Worm (Caenorhabditis elegans) whole organism, L3 larva: ENCODE results near the gene math-1.
A peak's percentile ranks its signal among the peaks of the same experiment; 100 is the strongest.
"Not testable (repeated sequence)": the region's sequence is repeated elsewhere in the genome, so short reads cannot be mapped to it uniquely, and the experiment has no call there.

Experiments used
- R02D3.7 ChIP-seq: fragments of 150-350 bp; optimal IDR thresholded peaks from 2 replicates; lab custom pipeline; 2014; ENCODE audit warnings: missing biosample characterization, missing genetic modification characterization
- ZK546.5 ChIP-seq: sonication (generic microtip); optimal IDR thresholded peaks from 2 replicates; lab custom pipeline; 2017; ENCODE audit warnings: missing biosample characterization, missing genetic modification characterization
- aly-2 ChIP-seq: fragments of 150-350 bp; optimal IDR thresholded peaks from 2 replicates; lab custom pipeline; 2014; ENCODE audit warnings: missing biosample characterization, missing genetic modification characterization
- ama-1 ChIP-seq: fragments of 150-350 bp; optimal IDR thresholded peaks from 2 replicates; lab custom pipeline; 2018
- ceh-28 ChIP-seq: fragments of 150-350 bp; optimal IDR thresholded peaks from 2 replicates; lab custom pipeline; 2014; ENCODE audit warnings: missing biosample characterization, missing genetic modification reagents, missing genetic modification characterization
- ceh-82 ChIP-seq: fragments of 150-350 bp; optimal IDR thresholded peaks from 2 replicates; lab custom pipeline; 2014; ENCODE audit warnings: missing biosample characterization, missing genetic modification characterization
- daf-12 ChIP-seq: fragments of 150-350 bp; optimal IDR thresholded peaks from 2 replicates; lab custom pipeline; 2014; ENCODE audit warnings: missing biosample characterization, missing genetic modification reagents, missing genetic modification characterization
- egl-5 ChIP-seq: fragments of 150-350 bp; optimal IDR thresholded peaks from 2 replicates; lab custom pipeline; 2017; ENCODE audit warnings: missing biosample characterization, missing genetic modification reagents, missing genetic modification characterization, inconsistent platforms
- elt-3 ChIP-seq, 3 experiments: fragments of 150-350 bp in 1 of 3; sonication (generic microtip) in 2 of 3; optimal IDR thresholded peaks; 2 replicates in 2 of 3; 4 replicates in 1 of 3; lab custom pipeline; 2014 to 2017; ENCODE audit warnings: missing biosample characterization in 3 of 3, missing genetic modification characterization in 3 of 3
- fkh-10 ChIP-seq: sonication (generic microtip); optimal IDR thresholded peaks from 2 replicates; lab custom pipeline; 2017; ENCODE audit warnings: missing biosample characterization, missing genetic modification reagents, missing genetic modification characterization
- fkh-2 ChIP-seq: fragments of 150-350 bp; optimal IDR thresholded peaks from 2 replicates; lab custom pipeline; 2014; ENCODE audit warnings: missing biosample characterization, missing genetic modification reagents, missing genetic modification characterization
- fos-1 ChIP-seq: fragments of 150-350 bp; optimal IDR thresholded peaks from 2 replicates; lab custom pipeline; 2014; ENCODE audit warnings: missing biosample characterization, missing genetic modification characterization
- hmg-11 ChIP-seq: sonication (generic microtip); optimal IDR thresholded peaks from 2 replicates; lab custom pipeline; 2016; ENCODE audit warnings: missing genetic modification characterization, missing compliant biosample characterization
- jun-1 ChIP-seq: fragments of 150-350 bp; optimal IDR thresholded peaks from 2 replicates; lab custom pipeline; 2014; ENCODE audit warnings: missing biosample characterization, missing genetic modification reagents, missing genetic modification characterization
- lin-39 ChIP-seq: fragments of 150-350 bp; optimal IDR thresholded peaks from 2 replicates; lab custom pipeline; 2018; ENCODE audit warnings: missing biosample characterization, missing genetic modification reagents, missing genetic modification characterization
- lsy-12 ChIP-seq: sonication (generic microtip); optimal IDR thresholded peaks from 2 replicates; lab custom pipeline; 2016; ENCODE audit warnings: mild to moderate bottlenecking, missing genetic modification characterization, missing compliant biosample characterization
- mdl-1 ChIP-seq: fragments of 150-350 bp; optimal IDR thresholded peaks from 2 replicates; lab custom pipeline; 2014; ENCODE audit warnings: missing biosample characterization, missing genetic modification characterization
- mml-1 ChIP-seq: fragments of 150-350 bp; sonication (generic microtip); optimal IDR thresholded peaks from 3 replicates; lab custom pipeline; 2014; ENCODE audit warnings: missing biosample characterization, missing genetic modification characterization
- nfya-1 ChIP-seq: sonication (generic microtip); optimal IDR thresholded peaks from 2 replicates; lab custom pipeline; 2017; ENCODE audit warnings: missing genetic modification characterization, mild to moderate bottlenecking, missing compliant biosample characterization, antibody characterized with exemption, moderate library complexity; ENCODE audit not compliant: insufficient read depth
- nhr-11 ChIP-seq: fragments of 150-350 bp; optimal IDR thresholded peaks from 2 replicates; lab custom pipeline; 2014; ENCODE audit warnings: missing biosample characterization, missing genetic modification characterization
- nhr-12 ChIP-seq: fragments of 150-350 bp; optimal IDR thresholded peaks from 2 replicates; lab custom pipeline; 2014; ENCODE audit warnings: missing biosample characterization, missing genetic modification characterization
- nhr-23 ChIP-seq: fragments of 150-350 bp; optimal IDR thresholded peaks from 2 replicates; lab custom pipeline; 2014; ENCODE audit warnings: missing biosample characterization, missing genetic modification reagents, missing genetic modification characterization
- nhr-25 ChIP-seq: sonication (generic microtip); optimal IDR thresholded peaks from 2 replicates; lab custom pipeline; 2017; ENCODE audit warnings: missing biosample characterization, missing genetic modification characterization
- nhr-28 ChIP-seq: fragments of 150-350 bp; optimal IDR thresholded peaks from 2 replicates; lab custom pipeline; 2014; ENCODE audit warnings: missing biosample characterization, missing genetic modification characterization
- nhr-43 ChIP-seq: sonication (generic microtip); optimal IDR thresholded peaks from 2 replicates; lab custom pipeline; 2016; ENCODE audit warnings: mild to moderate bottlenecking, missing genetic modification characterization, missing compliant biosample characterization; ENCODE audit not compliant: poor library complexity, severe bottlenecking
- nhr-67 ChIP-seq: fragments of 150-350 bp; optimal IDR thresholded peaks from 2 replicates; lab custom pipeline; 2014; ENCODE audit warnings: missing biosample characterization, missing genetic modification characterization
- nhr-76 ChIP-seq: fragments of 150-350 bp; sonication (generic microtip); optimal IDR thresholded peaks from 5 replicates; lab custom pipeline; 2014; ENCODE audit warnings: missing biosample characterization, missing genetic modification characterization
- pha-4 ChIP-seq: fragments of 150-350 bp; optimal IDR thresholded peaks from 2 replicates; lab custom pipeline; 2014; ENCODE audit warnings: missing biosample characterization, missing genetic modification reagents, missing genetic modification characterization
- pqm-1 ChIP-seq: fragments of 150-350 bp; optimal IDR thresholded peaks from 2 replicates; lab custom pipeline; 2017; ENCODE audit warnings: missing biosample characterization, missing genetic modification characterization, inconsistent platforms
- sea-2 ChIP-seq: fragments of 150-350 bp; sonication (generic microtip); optimal IDR thresholded peaks from 4 replicates; lab custom pipeline; 2014; ENCODE audit warnings: missing biosample characterization, missing genetic modification reagents, missing genetic modification characterization
- skn-1 ChIP-seq: fragments of 150-350 bp; optimal IDR thresholded peaks from 2 replicates; lab custom pipeline; 2014; ENCODE audit warnings: missing biosample characterization, missing genetic modification characterization
- snpc-4 ChIP-seq: fragments of 150-350 bp; optimal IDR thresholded peaks from 2 replicates; lab custom pipeline; 2014; ENCODE audit warnings: missing biosample characterization, missing genetic modification characterization
- unc-62 ChIP-seq: fragments of 150-350 bp; sonication (generic microtip); optimal IDR thresholded peaks from 4 replicates; lab custom pipeline; 2014; ENCODE audit warnings: missing biosample characterization, missing genetic modification reagents, missing genetic modification characterization
- zag-1 ChIP-seq: fragments of 150-350 bp; optimal IDR thresholded peaks from 2 replicates; lab custom pipeline; 2014; ENCODE audit warnings: missing biosample characterization, missing genetic modification characterization
- ztf-11 ChIP-seq: fragments of 150-350 bp; optimal IDR thresholded peaks from 2 replicates; lab custom pipeline; 2014; ENCODE audit warnings: missing biosample characterization, missing genetic modification characterization
- ztf-4 ChIP-seq: fragments of 150-350 bp; optimal IDR thresholded peaks from 2 replicates; lab custom pipeline; 2014; ENCODE audit warnings: missing biosample characterization, missing genetic modification characterization

math-1 gene

DNA sequence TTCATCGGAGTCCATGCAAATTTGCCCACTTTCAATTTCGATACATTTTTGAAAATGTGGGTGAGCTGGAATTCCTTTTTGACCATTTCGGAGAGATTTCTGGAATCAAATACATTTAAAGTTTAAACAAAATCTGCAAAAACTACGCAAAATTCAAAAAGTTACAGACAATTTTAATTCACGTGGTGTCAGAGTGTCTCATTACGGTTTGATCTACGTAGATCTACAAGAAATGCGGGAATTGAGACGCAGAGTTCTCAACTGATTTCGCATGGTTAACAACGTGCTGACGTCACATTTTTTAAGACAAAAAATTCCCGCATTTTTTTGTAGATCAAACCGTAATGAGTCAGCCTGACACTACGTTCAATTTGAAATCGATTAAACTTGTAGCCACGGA is 19.9 kb downstream of the math-1 start, which contains the start of gene bath-21:
Gene bath-21, minus strand, starts transcription at position 101 of the 400 bp plus-strand sequence.
- TF ChIP-seq egl-5 (tag; lab: Kevin White, UChicago) = no peak
- no peak for TF ChIP-seq nhr-67
- TF ChIP-seq unc-62 = no peak
- TF ChIP-seq ZK546.5 (tag; lab: Kevin White, UChicago) = no peak
- no peak for TF ChIP-seq ceh-28 (tag; lab: Kevin White, UChicago)
- TF ChIP-seq fkh-2 (tag; lab: Kevin White, UChicago) = no peak
- TF ChIP-seq mml-1 (tag; lab: Kevin White, UChicago) = no peak
- TF ChIP-seq fos-1 (tag; lab: Kevin White, UChicago) = no peak
- TF ChIP-seq daf-12 = no peak
- no peak for TF ChIP-seq nhr-11 (tag; lab: Kevin White, UChicago)
- TF ChIP-seq lin-39 = no peak
- TF ChIP-seq pqm-1 (tag; lab: Kevin White, UChicago) = no peak
- TF ChIP-seq skn-1 (tag; lab: Kevin White, UChicago) = no peak
- no peak for TF ChIP-seq mdl-1 (tag; lab: Kevin White, UChicago)
- no peak for TF ChIP-seq nhr-12
- no peak for TF ChIP-seq ztf-11
- no peak for TF ChIP-seq zag-1 (tag; lab: Kevin White, UChicago)
- TF ChIP-seq nfya-1 (tag; lab: Kevin White, UChicago) = no peak
- TF ChIP-seq sea-2 (GFP tag; lab: Kevin White, UChicago) = no peak

DNA sequence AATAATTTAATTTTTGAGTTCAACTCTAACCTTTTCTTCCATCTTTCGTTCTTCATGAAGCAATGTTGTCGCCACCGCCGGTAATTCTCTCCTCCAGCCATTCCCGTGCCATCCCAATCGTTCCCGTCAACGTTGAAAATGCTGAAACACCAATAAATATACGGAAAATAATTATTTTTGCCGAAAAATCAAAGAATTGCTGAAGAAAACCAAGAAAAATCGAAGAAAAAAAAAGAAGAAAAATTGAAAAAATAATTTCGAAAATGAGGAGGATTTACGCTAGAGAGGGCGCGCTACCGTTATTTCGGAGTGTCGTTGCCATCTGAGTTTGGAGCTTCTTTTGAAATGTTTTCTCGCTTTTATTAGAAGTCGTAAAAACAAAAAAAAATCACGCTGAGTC is 22.9 kb downstream of the math-1 start, which contains the start of gene cya-2:
Gene cya-2, minus strand, starts transcription at position 101 of the 400 bp plus-strand sequence.
- TF ChIP-seq fkh-2, ztf-4, mdl-1 (tag; lab: Kevin White, UChicago): not testable (repeated sequence)

DNA sequence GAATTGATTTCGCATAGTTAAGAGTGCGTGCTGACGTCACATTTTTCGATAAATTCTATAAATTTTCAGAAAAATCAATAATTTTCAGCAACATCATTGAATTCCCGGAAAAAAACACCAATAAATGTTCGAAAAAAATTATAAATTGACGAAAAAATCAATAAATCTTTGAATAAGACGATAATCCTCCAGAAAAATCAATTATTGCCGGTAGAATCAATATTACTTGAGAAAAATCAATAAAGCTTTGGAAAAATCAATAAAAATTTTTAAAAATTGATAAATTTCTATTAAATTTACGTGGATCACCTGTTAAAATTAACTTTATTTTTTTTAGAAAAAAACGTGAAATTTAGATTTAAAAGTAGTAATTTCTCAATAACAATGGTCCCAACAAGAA is 32.6 kb downstream of the math-1 start:
- no peak for TF ChIP-seq nfya-1 (tag; lab: Kevin White, UChicago)
- TF ChIP-seq ama-1 = no peak
- TF ChIP-seq daf-12 = no peak
- no peak for TF ChIP-seq aly-2 (tag; lab: Kevin White, UChicago)
- no peak for TF ChIP-seq pqm-1 (tag; lab: Kevin White, UChicago)
- TF ChIP-seq jun-1 = no peak
- peak; percentile 76 for TF ChIP-seq ceh-28 (tag; lab: Kevin White, UChicago)
- no peak for TF ChIP-seq nhr-23 (tag; lab: Kevin White, UChicago)

DNA sequence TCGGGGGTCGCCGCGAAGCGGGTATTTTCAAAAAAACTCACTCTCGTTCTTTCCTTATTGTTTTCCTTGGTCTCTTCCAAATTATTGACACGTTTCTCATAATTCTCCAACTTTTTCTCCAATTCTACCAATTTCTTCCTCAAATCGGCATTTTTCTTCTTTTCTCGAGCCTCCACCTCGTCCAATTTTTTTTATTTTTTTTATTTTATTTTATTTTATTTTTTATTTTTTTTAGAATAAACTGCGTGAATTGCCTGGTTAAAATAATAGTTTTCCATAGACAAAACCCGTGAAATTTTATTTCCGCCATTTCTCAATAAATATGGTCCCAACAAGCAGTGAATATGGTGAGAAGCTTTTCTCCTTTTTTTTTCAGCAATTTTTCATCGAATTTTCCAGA is 33.8 kb downstream of the math-1 start, which contains the start of gene F59H6.15:
Gene F59H6.15, plus strand, starts transcription at position 301 of the 400 bp plus-strand sequence.
- TF ChIP-seq nhr-23 (tag; lab: Kevin White, UChicago) (no peak), nhr-25 (no peak), pha-4 (tag; lab: Kevin White, UChicago) (no peak), R02D3.7 (tag; lab: Kevin White, UChicago) (no peak), hmg-11 (tag; lab: Kevin White, UChicago) (no peak), nhr-76 (tag; lab: Kevin White, UChicago) (no peak), egl-5 (tag; lab: Kevin White, UChicago) (no peak), nhr-28 (tag; lab: Kevin White, UChicago) (no peak), snpc-4 (tag; lab: Kevin White, UChicago) (no peak), ceh-82 (tag; lab: Kevin White, UChicago) (no peak), sea-2 (GFP tag; lab: Kevin White, UChicago) (no peak), daf-12 (no peak), fkh-10 (GFP tag; lab: Kevin White, UChicago) (no peak), nhr-67 (no peak), mdl-1 (tag; lab: Kevin White, UChicago) (no peak), nhr-43 (tag; lab: Kevin White, UChicago) (no peak), lsy-12 (tag; lab: Kevin White, UChicago) (no peak), elt-3 (tag; optimal IDR thresholded peaks at IDR 0.05; lab: Kevin White, UChicago) (no peak)
- TF ChIP-seq, all 47 proteins: peak for 0
